Worm (Caenorhabditis elegans): ENCODE results near the gene str-102.

DNA sequence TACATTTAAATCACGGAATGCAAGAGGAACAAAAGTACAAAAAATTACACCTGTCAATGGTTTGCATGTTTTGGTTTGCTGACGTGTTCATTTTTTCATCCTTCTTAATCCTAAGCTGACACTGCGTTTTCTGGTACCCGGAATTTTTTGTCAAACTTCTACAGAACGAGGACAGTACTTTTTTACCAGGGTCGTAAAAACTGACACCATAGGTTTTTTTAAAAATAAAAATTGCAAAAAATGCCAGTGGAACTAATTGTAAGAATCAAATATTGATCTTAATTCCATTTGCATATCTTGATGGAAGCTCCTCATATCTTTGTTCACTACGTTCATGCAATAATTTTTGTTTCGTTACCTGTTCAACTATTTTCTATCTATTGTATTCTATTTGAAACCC, 20.0 kb downstream of the str-102 start, which contains the start of gene srh-258:
- no peak for TF ChIP-seq nhr-41 (GFP tag; IDR thresholded peaks at IDR 0.05)
- TF ChIP-seq ceh-28 (tag; optimal IDR thresholded peaks at IDR 0.05) = no peak
- TF ChIP-seq jun-1 (tag; optimal IDR thresholded peaks at IDR 0.05) = no peak
- no peak for TF ChIP-seq unc-39 (tag; optimal IDR thresholded peaks at IDR 0.05)
- no peak for TF ChIP-seq lin-13 (GFP tag; optimal IDR thresholded peaks at IDR 0.05)
- TF ChIP-seq zfp-2 (tag; optimal IDR thresholded peaks at IDR 0.05) = no peak
- TF ChIP-seq ztf-7 (tag; optimal IDR thresholded peaks at IDR 0.05) = no peak
- no peak for TF ChIP-seq nhr-77 (tag; optimal IDR thresholded peaks at IDR 0.05)
- no peak for TF ChIP-seq unc-62 (GFP tag; optimal IDR thresholded peaks at IDR 0.05 in 1 of 2)
- TF ChIP-seq unc-62 (tag; optimal IDR thresholded peaks at IDR 0.05) = no peak

Measured in whole organism, L4 larva.